Fruit fly (Drosophila melanogaster): Measurements from ENCODE around the gene Ets21C.

Gene Ets21C

DNA sequence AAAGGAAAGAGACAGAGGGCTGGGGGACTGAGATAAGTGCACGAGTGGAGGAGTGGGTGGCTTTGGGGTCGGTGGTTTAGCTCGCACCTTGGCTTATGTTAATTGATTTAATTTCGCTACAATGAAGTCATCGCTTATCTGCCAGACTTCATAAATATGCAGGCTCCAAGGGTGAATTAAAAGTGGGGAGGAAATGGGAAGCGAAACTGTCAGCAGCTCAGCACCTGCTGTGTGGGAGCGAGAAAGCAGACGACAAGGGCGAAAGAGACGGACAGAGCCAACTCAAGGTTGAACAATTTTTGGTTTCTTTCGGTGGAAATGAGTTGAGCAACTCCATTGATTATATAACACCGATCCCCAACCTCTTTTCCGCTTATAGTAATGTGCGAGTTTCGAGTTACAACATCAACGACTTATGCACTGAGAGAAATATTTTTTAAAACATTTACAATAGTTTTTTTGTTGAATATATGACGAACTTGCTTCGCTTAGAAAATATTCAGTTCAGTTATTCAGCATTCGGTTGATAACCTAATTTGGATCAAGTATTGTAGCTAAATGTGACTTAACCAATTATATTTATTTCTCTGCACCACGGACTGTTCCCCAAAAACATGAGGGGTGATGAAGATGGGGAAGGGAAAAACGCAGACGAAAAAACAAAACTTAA, 32.3 kb downstream of the Ets21C start (continued):
- TF ChIP-seq CG1602 (GFP tag; optimal IDR thresholded peaks at IDR 0.05): peak; percentile 78
- TF ChIP-seq pb (GFP tag; optimal IDR thresholded peaks at IDR 0.05): peak; percentile 66
- peak; percentile 49 for TF ChIP-seq gcm2 (GFP tag; optimal IDR thresholded peaks at IDR 0.05)
- peak; percentile 90 for TF ChIP-seq CG5953 (GFP tag; IDR thresholded peaks at IDR 0.05)
- peak; percentile 45; the same call in 1 of the 2 replicates for TF ChIP-seq NFAT (GFP tag; IDR thresholded peaks at IDR 0.05)
- TF ChIP-seq CG7987 (GFP tag; optimal IDR thresholded peaks at IDR 0.05): no peak
- TF ChIP-seq CG17359 (tag; optimal IDR thresholded peaks at IDR 0.05): peak; percentile 92
- peak; percentile 17 for TF ChIP-seq CG4282 (GFP tag; optimal IDR thresholded peaks at IDR 0.05)
- TF ChIP-seq Dp (GFP tag; optimal IDR thresholded peaks at IDR 0.05): no peak
- TF ChIP-seq CG9817 (tag; optimal IDR thresholded peaks at IDR 0.05): peak; percentile 58
- peak; percentile 57 for TF ChIP-seq CG4617 (GFP tag; optimal IDR thresholded peaks at IDR 0.05; ENCODE audit: borderline replicate concordance)
- TF ChIP-seq ttk (GFP tag; IDR thresholded peaks at IDR 0.05): peak; percentile 90
- TF ChIP-seq chinmo (GFP tag; IDR thresholded peaks at IDR 0.05; ENCODE audit: partially characterized antibody): peak; percentile 70; the same call in 1 of the 4 replicates
- TF ChIP-seq CG3281 (GFP tag; optimal IDR thresholded peaks at IDR 0.05): peak; percentile 25
- TF ChIP-seq CG15269 (tag; optimal IDR thresholded peaks at IDR 0.05): peak; percentile 88
- TF ChIP-seq lilli (GFP tag; optimal IDR thresholded peaks at IDR 0.05): peak; percentile 86
- peak in 1 of 2 experiments; percentile 91 for TF ChIP-seq Eip74EF (GFP tag; optimal IDR thresholded peaks at IDR 0.05)
- TF ChIP-seq CG8944 (GFP tag; optimal IDR thresholded peaks at IDR 0.05): peak; percentile 74
- TF ChIP-seq CG16815 (GFP tag; optimal IDR thresholded peaks at IDR 0.05): peak; percentile 73
- no peak for TF ChIP-seq pros (GFP tag; optimal IDR thresholded peaks at IDR 0.05)
- peak; percentile 87 for TF ChIP-seq Six4 (GFP tag; optimal IDR thresholded peaks at IDR 0.05)
- TF ChIP-seq D19A (tag; optimal IDR thresholded peaks at IDR 0.05): peak; percentile 91
- TF ChIP-seq CG17612 (GFP tag; IDR thresholded peaks at IDR 0.05): no peak
- peak; percentile 80 for TF ChIP-seq CG32767 (GFP tag; IDR thresholded peaks at IDR 0.05)
- TF ChIP-seq Nf-YA (GFP tag; IDR thresholded peaks at IDR 0.05): peak; percentile 63; the same call in 1 of the 2 replicates
- TF ChIP-seq CG12659 (GFP tag; optimal IDR thresholded peaks at IDR 0.05): peak; percentile 83
- peak; percentile 54 for TF ChIP-seq Oaz (GFP tag; IDR thresholded peaks at IDR 0.05)
- TF ChIP-seq eyg (GFP tag; optimal IDR thresholded peaks at IDR 0.05): peak; percentile 63
- TF ChIP-seq vvl (GFP tag; IDR thresholded peaks at IDR 0.05): peak; percentile 92
- no peak for TF ChIP-seq kni (GFP tag; optimal IDR thresholded peaks at IDR 0.05)
- TF ChIP-seq sc (optimal IDR thresholded peaks at IDR 0.05): no peak
- TF ChIP-seq sc (GFP tag; optimal IDR thresholded peaks at IDR 0.05): peak; percentile 63
- peak; percentile 30 for TF ChIP-seq schlank (tag; optimal IDR thresholded peaks at IDR 0.05)
- TF ChIP-seq CG17829 (tag; optimal IDR thresholded peaks at IDR 0.05): peak; percentile 83
- peak in 1 of 3 experiments; percentile 84 for TF ChIP-seq Stat92E (GFP tag; optimal IDR thresholded peaks at IDR 0.05)
- peak; percentile 39 for TF ChIP-seq CG3163 (GFP tag; optimal IDR thresholded peaks at IDR 0.05)
- peak; percentile 38; the same call in 1 of the 2 replicates for TF ChIP-seq CG8765 (GFP tag; IDR thresholded peaks at IDR 0.05)
- TF ChIP-seq ATbp (GFP tag; optimal IDR thresholded peaks at IDR 0.05): peak; percentile 85
- TF ChIP-seq stc (GFP tag; IDR thresholded peaks at IDR 0.05): peak; percentile 90
- no peak for TF ChIP-seq pita (GFP tag; optimal IDR thresholded peaks at IDR 0.05)
- peak; percentile 54 for TF ChIP-seq CG17912 (GFP tag; optimal IDR thresholded peaks at IDR 0.05)
- no peak for TF ChIP-seq CG34224 (GFP tag; IDR thresholded peaks at IDR 0.05; ENCODE audit: partially characterized antibody)
- TF ChIP-seq YL-1 (GFP tag; optimal IDR thresholded peaks at IDR 0.05): peak; percentile 8
- TF ChIP-seq Mad (GFP tag; optimal IDR thresholded peaks at IDR 0.05): peak; percentile 85
- TF ChIP-seq CG11695 (GFP tag; IDR thresholded peaks at IDR 0.05): peak; percentile 87
- peak; percentile 99 for TF ChIP-seq sens (GFP tag)
- no peak for TF ChIP-seq Nf-YC (tag; optimal IDR thresholded peaks at IDR 0.05)
- peak; percentile 92 for TF ChIP-seq CG7839 (tag; optimal IDR thresholded peaks at IDR 0.05)
- peak; percentile 88 for TF ChIP-seq en (GFP tag; optimal IDR thresholded peaks at IDR 0.05)

Measured in whole organism, embryonic.